Fruit fly (Drosophila melanogaster): ENCODE data around the gene Adgf-A2.
A peak's percentile ranks its signal among the peaks of the same experiment; 100 is the strongest.

Adgf-A2 gene

dm6 chr3L:17740471-17740870 lies 23.5 kb downstream of the Adgf-A2 start, which contains the start of gene CG7460:
Gene CG7460 (plus strand): TSS chr3L:17740540.
- TF ChIP-seq noc (tag; optimal IDR thresholded peaks at IDR 0.05), result peak; percentile 7

dm6 chr3L:17739627-17740026 lies 24.3 kb downstream of the Adgf-A2 start:
- TF ChIP-seq noc (tag; optimal IDR thresholded peaks at IDR 0.05), result no peak

- no peak for TF ChIP-seq noc (tag; optimal IDR thresholded peaks at IDR 0.05)
Measured at dm6 chr3L:17729278-17729677, 34.7 kb downstream of the Adgf-A2 start, which contains the start of gene CG6052. Gene CG6052 (minus strand): TSS chr3L:17729378.

dm6 chr3L:17719754-17720153 lies 44.2 kb downstream of the Adgf-A2 start, which contains the start of gene CheB74a:
Gene CheB74a (minus strand): TSS chr3L:17719854.
- TF ChIP-seq noc (tag; optimal IDR thresholded peaks at IDR 0.05), result no peak
